Fruit fly (Drosophila melanogaster) whole organism, embryonic: ENCODE data around the gene Spase12.

Experiments
- ATbp ChIP-seq: fragments of 200-800 bp; sonication (Bioruptor generic); optimal IDR thresholded peaks from 2 replicates; lab custom pipeline; 2017; ENCODE audit warnings: missing biosample characterization, mild to moderate bottlenecking, missing genetic modification characterization, missing genetic modification reagents
- Adf1 ChIP-seq: fragments of 200-800 bp; sonication (Bioruptor generic); IDR thresholded peaks from 2 replicates; pipeline ENCODE4 v1.3.6; 2022; ENCODE audit warnings: missing biosample characterization, missing genetic modification characterization
- Aef1 ChIP-seq: fragments of 200-800 bp; sonication (Bioruptor generic); IDR thresholded peaks from 3 replicates; pipeline ENCODE4 v1.3.6; 2022; ENCODE audit warnings: missing biosample characterization, missing genetic modification characterization
- CG10959 ChIP-seq: fragments of 200-800 bp; sonication (Bioruptor generic); IDR thresholded peaks from 2 replicates; pipeline ENCODE4 v1.3.6; 2022; ENCODE audit warnings: missing biosample characterization, missing genetic modification characterization
- CG12104 ChIP-seq: fragments of 200-800 bp; sonication (Bioruptor generic); optimal IDR thresholded peaks from 3 replicates; lab custom pipeline; 2016; ENCODE audit warnings: missing biosample characterization, missing genetic modification characterization
- CG12744 ChIP-seq: fragments of 200-800 bp; sonication (Bioruptor generic); optimal IDR thresholded peaks from 2 replicates; lab custom pipeline; 2016; ENCODE audit warnings: missing biosample characterization, missing genetic modification characterization
- CG1603 ChIP-seq: fragments of 200-800 bp; sonication (Bioruptor generic); optimal IDR thresholded peaks from 2 replicates; lab custom pipeline; 2019; ENCODE audit warnings: missing biosample characterization, mild to moderate bottlenecking, missing genetic modification characterization, moderate library complexity
- CG17186 ChIP-seq: fragments of 200-800 bp; sonication (Bioruptor generic); optimal IDR thresholded peaks from 3 replicates; lab custom pipeline; 2017; ENCODE audit warnings: missing biosample characterization, missing genetic modification reagents, missing genetic modification characterization
- CG17385 ChIP-seq: fragments of 200-800 bp; sonication (Bioruptor generic); optimal IDR thresholded peaks from 3 replicates; lab custom pipeline; 2018; ENCODE audit warnings: missing biosample characterization, mild to moderate bottlenecking, missing genetic modification characterization
- CG17568 ChIP-seq: fragments of 200-800 bp; sonication (Bioruptor generic); optimal IDR thresholded peaks from 2 replicates; lab custom pipeline; 2018; ENCODE audit warnings: missing biosample characterization, mild to moderate bottlenecking, missing genetic modification characterization, moderate library complexity
- CG17829 ChIP-seq: fragments of 200-800 bp; optimal IDR thresholded peaks from 2 replicates; lab custom pipeline; 2019; ENCODE audit warnings: missing biosample characterization, mild to moderate bottlenecking, missing genetic modification characterization, moderate library complexity
- CG17912 ChIP-seq: fragments of 200-800 bp; sonication (Bioruptor generic); optimal IDR thresholded peaks from 2 replicates; lab custom pipeline; 2018; ENCODE audit warnings: missing biosample characterization, mild to moderate bottlenecking, missing genetic modification characterization
- CG18262 ChIP-seq: fragments of 200-800 bp; optimal IDR thresholded peaks from 3 replicates; lab custom pipeline; 2019; ENCODE audit warnings: missing biosample characterization, mild to moderate bottlenecking, missing genetic modification characterization, moderate library complexity
- CG3838 ChIP-seq: fragments of 200-800 bp; sonication (Bioruptor generic); optimal IDR thresholded peaks from 3 replicates; lab custom pipeline; 2016; ENCODE audit warnings: missing biosample characterization, missing genetic modification characterization
- CG4617 ChIP-seq: fragments of 200-800 bp; sonication (Bioruptor generic); optimal IDR thresholded peaks from 3 replicates; lab custom pipeline; 2016; ENCODE audit warnings: missing biosample characterization, missing genetic modification characterization, borderline replicate concordance
- CG4730 ChIP-seq: fragments of 200-800 bp; sonication (Bioruptor generic); IDR thresholded peaks from 2 replicates; pipeline ENCODE4 v1.3.6; 2022; ENCODE audit warnings: missing biosample characterization, missing genetic modification characterization
- CG4854 ChIP-seq: fragments of 200-800 bp; sonication (Bioruptor generic); optimal IDR thresholded peaks from 2 replicates; lab custom pipeline; 2016; ENCODE audit warnings: missing biosample characterization, missing genetic modification characterization, inconsistent platforms
- CG5953 ChIP-seq: fragments of 200-800 bp; sonication (Bioruptor generic); IDR thresholded peaks from 2 replicates; pipeline ENCODE4 v1.3.6; 2022; ENCODE audit warnings: missing biosample characterization, missing genetic modification characterization
- CG6272 ChIP-seq: fragments of 200-800 bp; sonication (Bioruptor generic); IDR thresholded peaks from 2 replicates; pipeline ENCODE4 v1.3.6; 2022; ENCODE audit warnings: missing biosample characterization, missing genetic modification characterization
- CG6765 ChIP-seq: fragments of 200-800 bp; sonication (Bioruptor generic); optimal IDR thresholded peaks from 3 replicates; lab custom pipeline; 2017; ENCODE audit warnings: missing biosample characterization, mild to moderate bottlenecking, missing genetic modification characterization
- CG8089 ChIP-seq: fragments of 200-800 bp; sonication (Bioruptor generic); optimal IDR thresholded peaks from 3 replicates; lab custom pipeline; 2016; ENCODE audit warnings: missing biosample characterization, missing genetic modification characterization
- CG8359 ChIP-seq: fragments of 200-800 bp; sonication (Bioruptor generic); optimal IDR thresholded peaks from 2 replicates; lab custom pipeline; 2017; ENCODE audit warnings: missing biosample characterization, mild to moderate bottlenecking, missing genetic modification characterization, borderline replicate concordance
- CG8765 ChIP-seq: fragments of 200-800 bp; sonication (Bioruptor generic); IDR thresholded peaks from 2 replicates; pipeline ENCODE4 v1.3.6; 2022; ENCODE audit warnings: missing biosample characterization, missing genetic modification characterization
- CG9932 ChIP-seq: fragments of 200-800 bp; sonication (Bioruptor generic); IDR thresholded peaks from 2 replicates; pipeline ENCODE4 v1.3.6; 2022; ENCODE audit warnings: missing biosample characterization, missing genetic modification characterization
- D19B ChIP-seq: fragments of 200-800 bp; sonication (Bioruptor generic); optimal IDR thresholded peaks from 2 replicates; lab custom pipeline; 2017; ENCODE audit warnings: missing biosample characterization, mild to moderate bottlenecking, missing genetic modification characterization
- Drgx ChIP-seq: fragments of 200-800 bp; sonication (Bioruptor generic); IDR thresholded peaks from 2 replicates; pipeline ENCODE4 v1.3.6; 2022; ENCODE audit warnings: missing biosample characterization, missing genetic modification characterization
- Ets65A ChIP-seq: fragments of 200-800 bp; sonication (Bioruptor generic); peaks from one replicate; lab custom pipeline; 2016; ENCODE audit warnings: missing biosample characterization, missing genetic modification characterization
- HLH3B ChIP-seq: fragments of 200-800 bp; sonication (Bioruptor generic); IDR thresholded peaks from 2 replicates; pipeline ENCODE4 v1.3.6; 2022; ENCODE audit warnings: missing biosample characterization, missing genetic modification characterization
- Hey ChIP-seq: fragments of 200-800 bp; sonication (Bioruptor generic); optimal IDR thresholded peaks from 3 replicates; lab custom pipeline; 2018; ENCODE audit warnings: missing biosample characterization, mild to moderate bottlenecking, missing genetic modification characterization
- Lpt ChIP-seq: fragments of >200 bp; optimal IDR thresholded peaks from 2 replicates; lab custom pipeline; 2018; ENCODE audit warnings: missing biosample characterization, missing genetic modification characterization
- NC2α ChIP-seq: fragments of 200-800 bp; sonication (Bioruptor generic); optimal IDR thresholded peaks from 2 replicates; lab custom pipeline; 2016; ENCODE audit warnings: missing biosample characterization, missing genetic modification characterization
- Nf-YC ChIP-seq: fragments of 200-800 bp; optimal IDR thresholded peaks from 3 replicates; lab custom pipeline; 2019; ENCODE audit warnings: missing biosample characterization, mild to moderate bottlenecking, missing genetic modification characterization, moderate library complexity
- NfI ChIP-seq: fragments of 200-800 bp; sonication (Bioruptor generic); optimal IDR thresholded peaks from 3 replicates; lab custom pipeline; 2018; ENCODE audit warnings: missing biosample characterization, mild to moderate bottlenecking, missing genetic modification characterization, moderate library complexity
- Scr ChIP-seq: fragments of 200-800 bp; sonication (Bioruptor generic); IDR thresholded peaks from 2 replicates; pipeline ENCODE4 v1.3.6; 2022; ENCODE audit warnings: missing biosample characterization, missing genetic modification characterization; ENCODE audit not compliant: partially characterized antibody
- Tbp ChIP-seq: fragments of >200 bp; optimal IDR thresholded peaks from 2 replicates; lab custom pipeline; 2018; ENCODE audit warnings: missing biosample characterization, missing genetic modification characterization
- Trl ChIP-seq, 3 experiments: fragments of >200 bp in 2 of 3; fragments of 200-800 bp in 1 of 3; sonication (Bioruptor generic) in 1 of 3; optimal IDR thresholded peaks; 2 replicates in 1 of 3; 3 replicates in 2 of 3; lab custom pipeline; 2016 to 2017; ENCODE audit warnings: missing biosample characterization in 1 of 3, missing genetic modification characterization in 1 of 3
- YL-1 ChIP-seq: fragments of 200-800 bp; sonication (Bioruptor generic); optimal IDR thresholded peaks from 3 replicates; lab custom pipeline; 2017; ENCODE audit warnings: missing biosample characterization, mild to moderate bottlenecking, missing genetic modification characterization
- bab2 ChIP-seq: fragments of 200-800 bp; sonication (Bioruptor generic); optimal IDR thresholded peaks from 2 replicates; lab custom pipeline; 2016; ENCODE audit warnings: missing biosample characterization, missing genetic modification characterization
- caup ChIP-seq: fragments of 200-800 bp; sonication (Bioruptor generic); optimal IDR thresholded peaks from 3 replicates; lab custom pipeline; 2017; ENCODE audit warnings: missing biosample characterization, mild to moderate bottlenecking, missing genetic modification characterization, moderate library complexity; ENCODE audit not compliant: severe bottlenecking
- chif ChIP-seq, 2 experiments: fragments of 200-800 bp; sonication (Bioruptor generic); optimal IDR thresholded peaks; 3 replicates each; lab custom pipeline; 2016; ENCODE audit warnings: missing biosample characterization in 2 of 2, missing genetic modification characterization in 2 of 2
- fd96Cb ChIP-seq: fragments of 200-800 bp; sonication (Bioruptor generic); optimal IDR thresholded peaks from 2 replicates; lab custom pipeline; 2018; ENCODE audit warnings: missing biosample characterization, mild to moderate bottlenecking, missing genetic modification characterization, moderate library complexity
- grn ChIP-seq: fragments of 200-800 bp; sonication (Bioruptor generic); optimal IDR thresholded peaks from 3 replicates; lab custom pipeline; 2017; ENCODE audit warnings: missing biosample characterization, missing genetic modification characterization
- mam ChIP-seq: fragments of 200-800 bp; sonication (Bioruptor generic); optimal IDR thresholded peaks from 3 replicates; lab custom pipeline; 2016; ENCODE audit warnings: missing biosample characterization, missing genetic modification characterization
- pfk ChIP-seq: fragments of 200-800 bp; sonication (Bioruptor generic); optimal IDR thresholded peaks from 2 replicates; lab custom pipeline; 2018; ENCODE audit warnings: missing biosample characterization, mild to moderate bottlenecking, missing genetic modification characterization, moderate library complexity
- seq ChIP-seq: fragments of 200-800 bp; sonication (Bioruptor generic); IDR thresholded peaks from 2 replicates; pipeline ENCODE4 v1.3.6; 2022; ENCODE audit warnings: missing biosample characterization, missing genetic modification characterization
- sima ChIP-seq: fragments of 200-800 bp; sonication (Bioruptor generic); optimal IDR thresholded peaks from 2 replicates; lab custom pipeline; 2016; ENCODE audit warnings: missing biosample characterization, missing genetic modification characterization
- sr ChIP-seq: fragments of 200-800 bp; sonication (Bioruptor generic); IDR thresholded peaks from 3 replicates; pipeline ENCODE4 v1.3.6; 2022; ENCODE audit warnings: missing biosample characterization, missing genetic modification characterization
- trh ChIP-seq: fragments of 200-800 bp; sonication (Bioruptor generic); optimal IDR thresholded peaks from 2 replicates; lab custom pipeline; 2016; ENCODE audit warnings: missing biosample characterization, missing genetic modification characterization
- tx ChIP-seq: fragments of 200-800 bp; sonication (Bioruptor generic); optimal IDR thresholded peaks from 2 replicates; lab custom pipeline; 2016; ENCODE audit warnings: missing biosample characterization, missing genetic modification characterization
- z ChIP-seq: fragments of 200-800 bp; sonication (Bioruptor generic); IDR thresholded peaks from 3 replicates; pipeline ENCODE4 v1.3.6; 2022; ENCODE audit warnings: missing biosample characterization, missing genetic modification characterization

The Spase12 gene

DNA sequence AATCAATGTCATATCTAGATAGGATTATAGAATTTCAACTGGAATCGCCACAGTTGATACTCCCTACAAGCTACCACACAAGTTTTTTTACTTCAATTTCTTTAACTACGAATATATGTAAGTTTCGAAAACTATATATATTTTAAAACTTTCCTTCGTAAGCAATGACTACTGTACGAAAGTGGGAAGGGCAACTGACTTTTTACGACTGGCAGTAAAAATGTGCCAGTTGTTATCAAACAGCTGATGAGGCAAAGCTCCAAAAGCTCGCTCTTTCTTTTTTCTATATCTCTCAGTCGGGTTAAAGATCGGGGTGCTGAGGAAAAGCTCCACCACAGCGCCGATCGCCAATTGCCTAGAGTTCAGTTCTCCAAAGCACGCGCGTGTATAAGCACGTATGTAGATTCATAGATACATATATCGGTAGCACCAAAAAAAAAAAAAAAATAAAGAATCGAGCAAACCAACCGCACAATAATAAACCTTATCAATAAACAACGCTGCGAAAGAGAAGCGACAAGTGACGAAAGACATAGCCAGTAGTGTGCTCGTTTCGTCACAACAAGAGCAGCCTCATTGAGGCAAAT, 11.9 kb downstream of the Spase12 start (continued):
- TF ChIP-seq tx (GFP tag; lab: Kevin White, UChicago) (no peak), Drgx (GFP tag; lab: Robert Waterston, UW) (peak; percentile 46; the same call in 1 of the 2 replicates), CG17385 (GFP tag; lab: Kevin White, UChicago) (peak; percentile 66), CG18262 (tag; lab: Kevin White, UChicago) (peak; percentile 66), Lpt (GFP tag; lab: Kevin White, UChicago) (no peak), YL-1 (no peak), D19B (GFP tag; lab: Kevin White, UChicago) (peak; percentile 43), CG12104 (GFP tag; lab: Kevin White, UChicago) (no peak), CG4854 (GFP tag; lab: Kevin White, UChicago) (no peak), sima (no peak), trh (GFP tag; lab: Kevin White, UChicago) (no peak), CG17568 (GFP tag; lab: Kevin White, UChicago) (no peak), NC2α (no peak), grn (GFP tag; lab: Kevin White, UChicago) (no peak), CG17912 (GFP tag; lab: Kevin White, UChicago) (no peak), CG12744 (GFP tag; lab: Kevin White, UChicago) (peak; percentile 33), ATbp (peak; percentile 61), Aef1 (peak; percentile 49; the same call in 2 of the 3 replicates), Scr (GFP tag; lab: Robert Waterston, UW) (no peak), CG5953 (GFP tag; lab: Robert Waterston, UW) (0 out of 2 replicates have a peak, but pooled peaks have one; percentile 15), Adf1 (GFP tag; lab: Robert Waterston, UW) (peak; percentile 51; the same call in 1 of the 2 replicates), CG17829 (tag; lab: Kevin White, UChicago) (peak; percentile 47), bab2 (peak; percentile 8), seq (GFP tag; lab: Robert Waterston, UW) (peak; percentile 75), CG9932 (GFP tag; lab: Robert Waterston, UW) (peak; percentile 64), fd96Cb (tag; lab: Kevin White, UChicago) (peak; percentile 60), CG6765 (no peak), Trl (optimal IDR thresholded peaks at IDR 0.05; lab: Kevin White, UChicago) (peak in 1 of 2 experiments; percentile 56), Trl (GFP tag; optimal IDR thresholded peaks at IDR 0.05; lab: Kevin White, UChicago) (no peak), sr (GFP tag; lab: Robert Waterston, UW) (0 out of 3 replicates have a peak, but pooled peaks have one; percentile 26), pfk (GFP tag; lab: Kevin White, UChicago) (peak; percentile 5), caup (GFP tag; lab: Kevin White, UChicago) (peak; percentile 57), CG3838 (GFP tag; lab: Kevin White, UChicago) (peak; percentile 62), CG10959 (GFP tag; lab: Robert Waterston, UW) (no peak), Hey (tag; lab: Kevin White, UChicago) (no peak), mam (GFP tag; lab: Kevin White, UChicago) (peak; percentile 13), Nf-YC (tag; lab: Kevin White, UChicago) (peak; percentile 54), CG1603 (tag; lab: Kevin White, UChicago) (peak; percentile 41), CG8089 (no peak), CG17186 (GFP tag; lab: Kevin White, UChicago) (no peak), CG8359 (GFP tag; lab: Kevin White, UChicago) (peak; percentile 28), Tbp (GFP tag; lab: Kevin White, UChicago) (no peak), z (GFP tag; lab: Robert Waterston, UW) (no peak), chif (GFP tag; optimal IDR thresholded peaks at IDR 0.05; lab: Kevin White, UChicago) (peak in 1 of 2 experiments; percentile 9), CG8765 (GFP tag; lab: Robert Waterston, UW) (no peak), CG4617 (GFP tag; lab: Kevin White, UChicago) (no peak), Ets65A (GFP tag; lab: Kevin White, UChicago) (peak; percentile 94), HLH3B (GFP tag; lab: Robert Waterston, UW) (peak; percentile 72), CG4730 (GFP tag; lab: Robert Waterston, UW) (peak; percentile 68), NfI (GFP tag; lab: Kevin White, UChicago) (peak; percentile 57), CG6272 (GFP tag; lab: Robert Waterston, UW) (no peak)
